Worm (Caenorhabditis elegans): Measurements from ENCODE around the gene cal-2.

- TF ChIP-seq ets-4 (GFP tag; optimal IDR thresholded peaks at IDR 0.05) (no peak), unc-130 (GFP tag; optimal IDR thresholded peaks at IDR 0.05) (no peak)
Observed at ce11 chrII:9001743-9002222, 41.3 kb downstream of the cal-2 start, which contains the start of gene F44G4.6.

All from whole organism, young adult.